Worm (Caenorhabditis elegans): ENCODE results near the gene twk-9.

DNA sequence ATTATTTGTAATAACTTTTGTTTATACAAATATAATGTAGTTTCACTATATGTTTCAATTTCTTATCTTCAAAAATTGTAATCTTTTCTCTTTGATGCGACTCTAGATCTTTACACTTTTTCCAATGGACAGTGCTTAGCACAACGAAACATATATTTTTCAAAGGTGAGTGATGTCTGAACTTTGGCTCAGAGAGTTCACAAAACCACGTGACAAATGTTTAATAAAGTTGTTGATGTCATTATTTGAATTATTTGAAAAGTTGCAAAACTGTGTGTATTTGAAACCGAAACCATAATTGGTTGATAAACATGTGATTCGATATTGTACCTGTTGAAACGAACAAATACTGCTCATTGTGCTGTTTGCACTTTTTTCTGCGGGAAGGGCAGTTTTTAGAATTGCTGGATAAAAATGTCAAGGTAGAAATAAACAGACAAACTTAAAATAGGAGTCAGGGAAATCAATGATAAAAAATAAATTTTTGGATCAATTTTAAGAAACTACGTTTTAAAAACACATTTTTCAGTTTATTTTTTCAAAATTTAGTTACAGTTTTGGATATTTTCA, 24.8 kb upstream of the twk-9 start:
- no peak for TF ChIP-seq ama-1 (optimal IDR thresholded peaks at IDR 0.05)
- TF ChIP-seq flt-1 (GFP tag; IDR thresholded peaks at IDR 0.05): no peak
- TF ChIP-seq ceh-13 (GFP tag; optimal IDR thresholded peaks at IDR 0.05): no peak
- TF ChIP-seq hmg-4 (GFP tag; optimal IDR thresholded peaks at IDR 0.05): no peak
- TF ChIP-seq ceh-36 (tag; optimal IDR thresholded peaks at IDR 0.05): no peak
- TF ChIP-seq tbx-11 (GFP tag; IDR thresholded peaks at IDR 0.05): no peak
- TF ChIP-seq scrt-1 (GFP tag; IDR thresholded peaks at IDR 0.05): no peak
- TF ChIP-seq B0310.2 (tag; optimal IDR thresholded peaks at IDR 0.05): no peak
- no peak for TF ChIP-seq F13C5.2 (tag; optimal IDR thresholded peaks at IDR 0.05)
- no peak for TF ChIP-seq tbx-37 (GFP tag; conservative IDR thresholded peaks at IDR 0.05)
- TF ChIP-seq sea-1 (GFP tag; conservative IDR thresholded peaks at IDR 0.05): no peak

Data from whole organism, early embryonic.